Worm (Caenorhabditis elegans) whole organism, late embryonic: ENCODE data around the gene bath-30.

ENCODE experiments used
- ceh-22 ChIP-seq: sonication (generic microtip); optimal IDR thresholded peaks from 2 replicates; lab custom pipeline; 2017; ENCODE audit warnings: missing biosample characterization, missing genetic modification characterization
- hlh-30 ChIP-seq: sonication (generic microtip); optimal IDR thresholded peaks from 2 replicates; lab custom pipeline; 2017; ENCODE audit warnings: antibody characterized with exemption, missing genetic modification characterization, missing compliant biosample characterization; ENCODE audit not compliant: insufficient read depth
- lim-6 ChIP-seq: sonication (generic microtip); optimal IDR thresholded peaks from 2 replicates; lab custom pipeline; 2016; ENCODE audit warnings: missing genetic modification characterization, missing compliant biosample characterization

DNA sequence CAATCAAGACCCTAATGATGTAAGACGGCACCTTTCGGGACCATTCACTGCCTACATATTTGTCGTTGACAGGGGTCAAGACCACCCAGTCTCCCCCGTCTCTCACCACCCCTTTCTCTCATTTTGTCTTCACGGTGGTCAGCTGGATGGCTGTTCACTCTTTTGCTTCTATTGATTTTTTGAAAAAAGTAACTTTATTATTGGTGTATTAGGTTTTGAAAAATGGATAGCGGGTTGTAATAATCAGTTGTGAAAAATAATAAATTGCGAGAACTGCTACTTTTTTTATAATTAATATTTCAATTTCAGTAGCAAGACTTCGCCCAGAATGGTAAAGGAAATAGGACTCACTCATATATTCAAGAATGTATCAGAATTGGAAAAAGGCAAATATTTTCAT lies 30.6 kb upstream of the bath-30 start, which contains the start of gene bath-9:
- TF ChIP-seq hlh-30 (tag; lab: Kevin White, UChicago) (no peak), ceh-22 (tag; lab: Kevin White, UChicago) (no peak), lim-6 (tag; lab: Kevin White, UChicago) (no peak)
